Worm (Caenorhabditis elegans): Measurements from ENCODE around the gene Y41E3.8.

- TF ChIP-seq flt-1 (GFP tag; IDR thresholded peaks at IDR 0.05) = no peak
- TF ChIP-seq hnd-1 (tag; optimal IDR thresholded peaks at IDR 0.05) = no peak
- TF ChIP-seq ama-1 (optimal IDR thresholded peaks at IDR 0.05) = peak; percentile 91
- no peak for TF ChIP-seq scrt-1 (GFP tag; IDR thresholded peaks at IDR 0.05)
- no peak for TF ChIP-seq tbx-11 (GFP tag; IDR thresholded peaks at IDR 0.05)
- no peak for TF ChIP-seq sea-1 (GFP tag; conservative IDR thresholded peaks at IDR 0.05)
- TF ChIP-seq tra-4 (tag; optimal IDR thresholded peaks at IDR 0.05) = no peak
- TF ChIP-seq hmg-4 (GFP tag; optimal IDR thresholded peaks at IDR 0.05) = no peak
- TF ChIP-seq aly-1 (tag; optimal IDR thresholded peaks at IDR 0.05) = no peak
- TF ChIP-seq ceh-36 (tag; optimal IDR thresholded peaks at IDR 0.05) = no peak
- no peak for TF ChIP-seq ets-7 (tag; optimal IDR thresholded peaks at IDR 0.05)
- TF ChIP-seq B0310.2 (tag; optimal IDR thresholded peaks at IDR 0.05) = no peak
- no peak for TF ChIP-seq tbx-37 (GFP tag; conservative IDR thresholded peaks at IDR 0.05)
- no peak for TF ChIP-seq hmbx-1 (tag; optimal IDR thresholded peaks at IDR 0.05)
Measured at ce11 chrIV:15049288-15050094, 20.7 kb upstream of the Y41E3.8 start.
